Worm (Caenorhabditis elegans) whole organism, early embryonic: ENCODE measurements around the gene C13C4.8.

ENCODE experiments used
- B0310.2 ChIP-seq: sonication (generic microtip); optimal IDR thresholded peaks from 2 replicates; lab custom pipeline; 2016; ENCODE audit warnings: mild to moderate bottlenecking, missing genetic modification characterization, missing compliant biosample characterization
- F13C5.2 ChIP-seq: sonication (generic microtip); optimal IDR thresholded peaks from 2 replicates; lab custom pipeline; 2017; ENCODE audit warnings: mild to moderate bottlenecking, missing genetic modification characterization, inconsistent platforms, missing compliant biosample characterization
- aly-1 ChIP-seq: sonication (generic microtip); optimal IDR thresholded peaks from 2 replicates; lab custom pipeline; 2016; ENCODE audit warnings: missing genetic modification characterization, missing compliant biosample characterization
- ama-1 ChIP-seq: fragments of 150-350 bp; optimal IDR thresholded peaks from 2 replicates; lab custom pipeline; 2014
- ceh-13 ChIP-seq: fragments of 200-800 bp; sonication (Bioruptor generic); optimal IDR thresholded peaks from 2 replicates; lab custom pipeline; 2018; ENCODE audit warnings: mild to moderate bottlenecking, missing genetic modification characterization, missing compliant biosample characterization
- ceh-36 ChIP-seq: sonication (generic microtip); optimal IDR thresholded peaks from 2 replicates; lab custom pipeline; 2016; ENCODE audit warnings: missing genetic modification characterization, inconsistent platforms, missing compliant biosample characterization
- flt-1 ChIP-seq: fragments of 200-800 bp; sonication (Bioruptor generic); IDR thresholded peaks from 2 replicates; pipeline ENCODE4 v1.3.6; 2022; ENCODE audit warnings: missing genetic modification characterization, missing compliant biosample characterization
- hmg-4 ChIP-seq: fragments of 200-800 bp; sonication (Bioruptor generic); optimal IDR thresholded peaks from 2 replicates; lab custom pipeline; 2018; ENCODE audit warnings: mild to moderate bottlenecking, missing genetic modification characterization, missing compliant biosample characterization
- pes-1 ChIP-seq: fragments of 200-800 bp; sonication (Bioruptor generic); IDR thresholded peaks from 2 replicates; pipeline ENCODE4 v1.3.6; 2022; ENCODE audit warnings: missing genetic modification reagents, missing genetic modification characterization, missing compliant biosample characterization
- scrt-1 ChIP-seq: fragments of 200-800 bp; sonication (Bioruptor generic); IDR thresholded peaks from 2 replicates; pipeline ENCODE4 v1.3.6; 2022; ENCODE audit warnings: missing genetic modification characterization, missing compliant biosample characterization
- tbx-11 ChIP-seq: fragments of 200-800 bp; sonication (Bioruptor generic); IDR thresholded peaks from 2 replicates; pipeline ENCODE4 v1.3.6; 2022; ENCODE audit warnings: missing genetic modification characterization, missing compliant biosample characterization
- tra-4 ChIP-seq: sonication (generic microtip); optimal IDR thresholded peaks from 2 replicates; lab custom pipeline; 2017; ENCODE audit warnings: missing genetic modification characterization, missing compliant biosample characterization

DNA sequence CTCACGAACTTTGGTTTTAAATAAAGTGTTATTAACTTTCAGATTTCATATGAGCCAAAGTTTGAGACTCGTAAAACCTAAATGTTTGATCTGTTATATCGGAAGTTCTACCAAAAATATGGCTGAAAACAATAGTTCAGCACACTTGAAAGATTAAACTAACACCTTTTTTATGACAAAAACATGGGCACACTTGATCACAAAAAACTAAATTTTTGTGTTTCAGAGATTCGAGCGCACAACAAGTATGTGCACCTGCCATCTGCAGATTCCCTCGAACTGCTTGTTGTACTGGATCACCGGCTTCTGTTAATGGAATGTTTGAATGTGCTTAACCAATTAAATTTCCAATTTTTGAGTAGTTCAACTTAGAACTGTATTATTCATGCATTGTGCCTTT is 36.0 kb downstream of the C13C4.8 start:
- TF ChIP-seq hmg-4 = no peak
- TF ChIP-seq pes-1 (GFP tag; lab: Robert Waterston, UW) = no peak
- no peak for TF ChIP-seq tra-4 (tag; lab: Kevin White, UChicago)
- TF ChIP-seq ceh-13 (GFP tag; lab: Kevin White, UChicago) = no peak
- no peak for TF ChIP-seq ama-1 (lab: Kevin White, UChicago)
- TF ChIP-seq F13C5.2 = no peak
- TF ChIP-seq scrt-1 (GFP tag; lab: Robert Waterston, UW) = no peak
- TF ChIP-seq tbx-11 (GFP tag; lab: Robert Waterston, UW) = no peak
- no peak for TF ChIP-seq B0310.2 (tag; lab: Kevin White, UChicago)
- TF ChIP-seq flt-1 (GFP tag; lab: Robert Waterston, UW) = no peak
- no peak for TF ChIP-seq aly-1
- no peak for TF ChIP-seq ceh-36
